Fruit fly (Drosophila melanogaster) whole organism, embryonic: Measurements from ENCODE around the gene HSPBAP1.

Experiments used
- Atf-2 ChIP-seq: fragments of 200-800 bp; sonication (Bioruptor generic); optimal IDR thresholded peaks from 2 replicates; lab custom pipeline; 2016; ENCODE audit warnings: missing biosample characterization, missing genetic modification characterization
- BEAF-32 ChIP-seq: fragments of 200-800 bp; sonication (Bioruptor generic); optimal IDR thresholded peaks from 3 replicates; lab custom pipeline; 2017; ENCODE audit warnings: missing biosample characterization, missing genetic modification characterization, mild to moderate bottlenecking, moderate library complexity, missing genetic modification reagents
- BtbVII ChIP-seq: fragments of 200-800 bp; sonication (Bioruptor generic); optimal IDR thresholded peaks from 3 replicates; lab custom pipeline; 2017; ENCODE audit warnings: missing biosample characterization, mild to moderate bottlenecking, missing genetic modification characterization
- CG10565 ChIP-seq: fragments of 200-800 bp; sonication (Bioruptor generic); optimal IDR thresholded peaks from 3 replicates; lab custom pipeline; 2016; ENCODE audit warnings: missing biosample characterization, mild to moderate bottlenecking, missing genetic modification characterization
- CG10979 ChIP-seq: fragments of 200-800 bp; sonication (Bioruptor generic); optimal IDR thresholded peaks from 2 replicates; lab custom pipeline; 2018; ENCODE audit warnings: missing biosample characterization, mild to moderate bottlenecking, missing genetic modification characterization, moderate library complexity
- CG11247 ChIP-seq: fragments of 200-800 bp; sonication (Bioruptor generic); IDR thresholded peaks from 2 replicates; pipeline ENCODE4 v1.3.6; 2022; ENCODE audit warnings: missing biosample characterization, missing genetic modification characterization
- CG13123 ChIP-seq: fragments of 200-800 bp; sonication (Bioruptor generic); optimal IDR thresholded peaks from 2 replicates; lab custom pipeline; 2016; ENCODE audit warnings: missing biosample characterization, missing genetic modification characterization
- CG14667 ChIP-seq: fragments of 200-800 bp; sonication (Bioruptor generic); IDR thresholded peaks from 2 replicates; pipeline ENCODE4 v1.3.6; 2022; ENCODE audit warnings: missing biosample characterization, missing genetic modification characterization
- CG17359 ChIP-seq: fragments of 200-800 bp; sonication (Bioruptor generic); optimal IDR thresholded peaks from 3 replicates; lab custom pipeline; 2018; ENCODE audit warnings: missing biosample characterization, mild to moderate bottlenecking, missing genetic modification characterization, moderate library complexity
- CG18262 ChIP-seq: fragments of 200-800 bp; optimal IDR thresholded peaks from 3 replicates; lab custom pipeline; 2019; ENCODE audit warnings: missing biosample characterization, mild to moderate bottlenecking, missing genetic modification characterization, moderate library complexity
- CG18619 ChIP-seq: fragments of 200-800 bp; sonication (Bioruptor generic); optimal IDR thresholded peaks from 3 replicates; lab custom pipeline; 2017; ENCODE audit warnings: missing biosample characterization, mild to moderate bottlenecking, missing genetic modification characterization
- CG2116 ChIP-seq: fragments of 200-800 bp; sonication (Bioruptor generic); optimal IDR thresholded peaks from 3 replicates; lab custom pipeline; 2018; ENCODE audit warnings: missing biosample characterization, mild to moderate bottlenecking, missing genetic modification characterization
- CG4617 ChIP-seq: fragments of 200-800 bp; sonication (Bioruptor generic); optimal IDR thresholded peaks from 3 replicates; lab custom pipeline; 2016; ENCODE audit warnings: missing biosample characterization, missing genetic modification characterization, borderline replicate concordance
- CG6654 ChIP-seq: fragments of 200-800 bp; sonication (Bioruptor generic); optimal IDR thresholded peaks from 2 replicates; lab custom pipeline; 2017; ENCODE audit warnings: missing biosample characterization, mild to moderate bottlenecking, missing genetic modification characterization
- CG8281 ChIP-seq: fragments of 200-800 bp; sonication (Bioruptor generic); optimal IDR thresholded peaks from 2 replicates; lab custom pipeline; 2018; ENCODE audit warnings: missing biosample characterization, mild to moderate bottlenecking, missing genetic modification characterization, moderate library complexity
- CG8944 ChIP-seq: fragments of 200-800 bp; sonication (Bioruptor generic); optimal IDR thresholded peaks from 3 replicates; lab custom pipeline; 2016; ENCODE audit warnings: missing biosample characterization, missing genetic modification characterization
- CG9876 ChIP-seq: fragments of 200-800 bp; sonication (Bioruptor generic); optimal IDR thresholded peaks from 2 replicates; lab custom pipeline; 2016; ENCODE audit warnings: missing biosample characterization, missing genetic modification characterization
- Dad ChIP-seq: fragments of 200-800 bp; sonication (Bioruptor generic); optimal IDR thresholded peaks from 3 replicates; lab custom pipeline; 2016; ENCODE audit warnings: missing biosample characterization, missing genetic modification characterization
- Deaf1 ChIP-seq: fragments of 200-800 bp; optimal IDR thresholded peaks from 3 replicates; lab custom pipeline; 2019; ENCODE audit warnings: missing biosample characterization, mild to moderate bottlenecking, missing genetic modification characterization, moderate library complexity
- Dfd ChIP-seq, 2 experiments: fragments of >200 bp; optimal IDR thresholded peaks; 2 replicates each; lab custom pipeline; 2017; ENCODE audit warnings: missing biosample characterization in 2 of 2, missing genetic modification characterization in 2 of 2
- Hr51 ChIP-seq, 2 experiments: fragments of 200-800 bp; sonication (Bioruptor generic); optimal IDR thresholded peaks; 2 replicates in 1 of 2; 3 replicates in 1 of 2; lab custom pipeline; 2016 to 2018; ENCODE audit warnings: missing biosample characterization in 2 of 2, missing genetic modification characterization in 2 of 2, mild to moderate bottlenecking in 1 of 2, moderate library complexity in 1 of 2
- Hr78 ChIP-seq, 2 experiments: fragments of 200-800 bp in 1 of 2; fragments of >200 bp in 1 of 2; sonication (Bioruptor generic) in 1 of 2; optimal IDR thresholded peaks; 2 replicates each; lab custom pipeline; 2017 to 2019; ENCODE audit warnings: missing biosample characterization in 2 of 2, missing genetic modification characterization in 2 of 2, mild to moderate bottlenecking in 1 of 2, moderate library complexity in 1 of 2
- Jarid2 ChIP-seq: fragments of 200-800 bp; sonication (Bioruptor generic); optimal IDR thresholded peaks from 3 replicates; lab custom pipeline; 2017; ENCODE audit warnings: mild to moderate bottlenecking, missing biosample characterization, missing genetic modification reagents, missing genetic modification characterization
- Optix ChIP-seq: fragments of 200-800 bp; sonication (Bioruptor generic); IDR thresholded peaks from 3 replicates; pipeline ENCODE4 v1.3.6; 2022; ENCODE audit warnings: missing biosample characterization, missing genetic modification characterization
- Scr ChIP-seq: fragments of 200-800 bp; sonication (Bioruptor generic); IDR thresholded peaks from 2 replicates; pipeline ENCODE4 v1.3.6; 2022; ENCODE audit warnings: missing biosample characterization, missing genetic modification characterization; ENCODE audit not compliant: partially characterized antibody
- ac ChIP-seq: fragments of 200-800 bp; sonication (Bioruptor generic); optimal IDR thresholded peaks from 3 replicates; lab custom pipeline; 2017; ENCODE audit warnings: missing biosample characterization, mild to moderate bottlenecking, missing genetic modification characterization
- ara ChIP-seq: fragments of 200-800 bp; sonication (Bioruptor generic); IDR thresholded peaks from 2 replicates; pipeline ENCODE4 v1.3.6; 2022; ENCODE audit warnings: missing biosample characterization, missing genetic modification characterization
- bbx ChIP-seq: fragments of 200-800 bp; sonication (Bioruptor generic); IDR thresholded peaks from 2 replicates; pipeline ENCODE4 v1.3.6; 2022; ENCODE audit warnings: missing biosample characterization, missing genetic modification characterization; ENCODE audit not compliant: partially characterized antibody
- cad ChIP-seq: fragments of >200 bp; optimal IDR thresholded peaks from 2 replicates; lab custom pipeline; 2017; ENCODE audit warnings: missing biosample characterization, missing genetic modification characterization
- fd64A ChIP-seq: fragments of 200-800 bp; sonication (Bioruptor generic); optimal IDR thresholded peaks from 3 replicates; lab custom pipeline; 2018; ENCODE audit warnings: missing biosample characterization, mild to moderate bottlenecking, missing genetic modification characterization
- gcm ChIP-seq: fragments of 200-800 bp; sonication (Bioruptor generic); optimal IDR thresholded peaks from 2 replicates; lab custom pipeline; 2019; ENCODE audit warnings: missing biosample characterization, mild to moderate bottlenecking, missing genetic modification characterization, moderate library complexity
- hkb ChIP-seq, 2 experiments: fragments of 200-800 bp in 1 of 2; fragments of >200 bp in 1 of 2; sonication (Bioruptor generic) in 1 of 2; IDR thresholded peaks in 1 of 2; optimal IDR thresholded peaks in 1 of 2; 2 replicates each; pipeline versions ENCODE4 v1.3.6 to Lab custom; 2017 to 2022; ENCODE audit warnings: missing biosample characterization in 1 of 2, missing genetic modification characterization in 1 of 2
- hth ChIP-seq: fragments of >200 bp; optimal IDR thresholded peaks from 2 replicates; lab custom pipeline; 2017; ENCODE audit warnings: inconsistent platforms
- jumu ChIP-seq: fragments of 200-800 bp; sonication (Bioruptor generic); optimal IDR thresholded peaks from 3 replicates; lab custom pipeline; 2016; ENCODE audit warnings: missing biosample characterization, missing genetic modification characterization
- ken ChIP-seq: fragments of 200-800 bp; sonication (Bioruptor generic); IDR thresholded peaks from 3 replicates; pipeline ENCODE4 v1.3.6; 2022; ENCODE audit warnings: missing biosample characterization, missing genetic modification characterization
- kni ChIP-seq: fragments of 200-800 bp; sonication (Bioruptor generic); optimal IDR thresholded peaks from 3 replicates; lab custom pipeline; 2017; ENCODE audit warnings: mild to moderate bottlenecking, missing biosample characterization, missing genetic modification reagents, missing genetic modification characterization
- mirr ChIP-seq: fragments of 200-800 bp; sonication (Bioruptor generic); optimal IDR thresholded peaks from 3 replicates; lab custom pipeline; 2018; ENCODE audit warnings: missing biosample characterization, mild to moderate bottlenecking, missing genetic modification characterization
- odd ChIP-seq: fragments of 200-800 bp; sonication (Bioruptor generic); optimal IDR thresholded peaks from 2 replicates; lab custom pipeline; 2017; ENCODE audit warnings: missing biosample characterization, mild to moderate bottlenecking, missing genetic modification characterization
- p53 ChIP-seq: fragments of 200-800 bp; sonication (Bioruptor generic); optimal IDR thresholded peaks from 2 replicates; lab custom pipeline; 2016; ENCODE audit warnings: missing biosample characterization, missing genetic modification characterization
- peb ChIP-seq: fragments of 200-800 bp; sonication (Bioruptor generic); IDR thresholded peaks from 2 replicates; pipeline ENCODE4 v1.3.6; 2022; ENCODE audit warnings: missing biosample characterization, missing genetic modification characterization
- sim ChIP-seq: fragments of 200-800 bp; sonication (Bioruptor generic); IDR thresholded peaks from 2 replicates; pipeline ENCODE4 v1.3.6; 2022; ENCODE audit warnings: missing biosample characterization, missing genetic modification characterization
- slbo ChIP-seq: fragments of 200-800 bp; sonication (Bioruptor generic); IDR thresholded peaks from 2 replicates; pipeline ENCODE4 v1.3.6; 2022; ENCODE audit warnings: missing biosample characterization, missing genetic modification characterization
- so ChIP-seq: fragments of 200-800 bp; sonication (Bioruptor generic); IDR thresholded peaks from 3 replicates; pipeline ENCODE4 v1.3.6; 2022; ENCODE audit warnings: missing biosample characterization, missing genetic modification characterization
- sqz ChIP-seq: fragments of 200-800 bp; sonication (Bioruptor generic); optimal IDR thresholded peaks from 3 replicates; lab custom pipeline; 2018; ENCODE audit warnings: missing biosample characterization, mild to moderate bottlenecking, missing genetic modification characterization
- stc ChIP-seq: fragments of 200-800 bp; sonication (Bioruptor generic); IDR thresholded peaks from 2 replicates; pipeline ENCODE4 v1.3.6; 2022; ENCODE audit warnings: missing biosample characterization, missing genetic modification characterization
- tio ChIP-seq: fragments of 200-800 bp; sonication (Bioruptor generic); optimal IDR thresholded peaks from 2 replicates; lab custom pipeline; 2017; ENCODE audit warnings: missing biosample characterization, missing genetic modification characterization, inconsistent platforms
- ttk ChIP-seq: fragments of 200-800 bp; sonication (Bioruptor generic); IDR thresholded peaks from 2 replicates; pipeline ENCODE4 v2.1.2; 2022; ENCODE audit warnings: missing biosample characterization, missing genetic modification characterization
- vfl ChIP-seq: fragments of 200-800 bp; sonication (Bioruptor generic); optimal IDR thresholded peaks from 2 replicates; lab custom pipeline; 2016; ENCODE audit warnings: missing biosample characterization, missing genetic modification characterization
- zf30C ChIP-seq: fragments of 200-800 bp; sonication (Bioruptor generic); optimal IDR thresholded peaks from 3 replicates; lab custom pipeline; 2018; ENCODE audit warnings: missing biosample characterization, mild to moderate bottlenecking, missing genetic modification characterization

HSPBAP1 gene

DNA sequence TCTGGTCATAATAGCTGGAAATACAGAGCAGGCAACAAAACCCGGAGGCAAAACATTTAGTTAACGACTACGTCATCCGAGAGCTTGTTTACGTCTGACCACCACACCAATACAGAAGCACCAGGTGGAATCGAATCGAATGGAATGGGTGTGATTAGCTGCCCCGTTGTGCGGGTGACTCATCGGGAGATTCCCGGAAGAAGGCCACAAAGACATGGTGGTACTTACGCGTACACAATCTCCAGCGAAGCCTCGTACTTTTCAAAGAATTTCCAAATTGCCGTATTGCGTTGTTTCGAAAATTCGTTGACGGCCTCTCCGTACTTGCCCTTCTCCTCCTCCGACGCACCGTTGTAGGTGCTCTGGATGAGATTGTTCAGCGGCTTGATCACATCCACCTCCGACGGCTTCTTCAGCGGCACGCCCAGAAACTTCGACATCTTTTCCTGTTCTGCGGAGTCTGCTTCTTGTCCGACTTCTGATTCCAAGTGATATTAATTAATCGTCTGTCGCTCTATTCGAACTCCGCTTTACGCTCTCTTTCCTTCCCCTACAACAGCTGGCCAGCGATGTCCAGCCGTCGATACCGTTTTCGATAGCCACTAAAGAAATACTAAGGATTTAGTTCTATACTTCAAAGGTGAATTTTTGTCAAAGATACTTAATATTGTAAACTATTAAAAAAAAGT, 4.6 kb downstream of the HSPBAP1 start, which contains the start of gene ALiX (continued):
- TF ChIP-seq ken (GFP tag; lab: Robert Waterston, UW): no peak
- TF ChIP-seq CG14667 (GFP tag; lab: Robert Waterston, UW): no peak
- TF ChIP-seq CG9876: no peak
- TF ChIP-seq kni (GFP tag; lab: Kevin White, UChicago): no peak
- TF ChIP-seq CG6654 (GFP tag; lab: Kevin White, UChicago): no peak
- no peak for TF ChIP-seq zf30C (GFP tag; lab: Kevin White, UChicago)
- no peak for TF ChIP-seq p53 (GFP tag; lab: Kevin White, UChicago)
- TF ChIP-seq slbo (GFP tag; lab: Robert Waterston, UW): no peak
- no peak for TF ChIP-seq hth (lab: Kevin White, UChicago)
- TF ChIP-seq fd64A (GFP tag; lab: Kevin White, UChicago): no peak
- TF ChIP-seq hkb (optimal IDR thresholded peaks at IDR 0.05; lab: Kevin White, UChicago): no peak
- TF ChIP-seq hkb (GFP tag; IDR thresholded peaks at IDR 0.05; lab: Robert Waterston, UW): no peak
- no peak for TF ChIP-seq CG10979 (tag; lab: Kevin White, UChicago)
- TF ChIP-seq stc (GFP tag; lab: Robert Waterston, UW): 0 out of 2 replicates have a peak, but pooled peaks have one; percentile 20

DNA sequence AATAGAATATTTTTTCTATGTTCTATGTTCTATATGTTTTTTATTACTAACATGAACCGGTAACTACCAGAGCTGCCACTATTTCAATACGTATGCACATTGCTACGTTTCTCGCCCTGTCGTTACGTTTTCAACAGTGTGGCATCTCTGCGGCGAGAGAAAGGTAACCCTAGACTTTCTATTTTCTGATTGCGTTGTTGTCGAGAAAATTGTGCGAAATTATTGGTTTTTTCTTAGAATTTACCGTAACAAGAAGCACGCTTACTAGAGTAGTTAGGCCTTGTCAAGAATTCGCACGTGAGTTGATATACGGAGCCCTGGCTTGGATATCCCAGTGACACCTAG, 5.2 kb downstream of the HSPBAP1 start, which contains the start of gene btz:
TSS of gene btz (plus strand) at position 133 of the 345 bp plus-strand sequence.
- TF ChIP-seq peb (GFP tag; lab: Robert Waterston, UW) (no peak), CG8281 (tag; lab: Kevin White, UChicago) (no peak), CG13123 (GFP tag; lab: Kevin White, UChicago) (no peak), so (GFP tag; lab: Robert Waterston, UW) (no peak), mirr (no peak), CG17359 (no peak), ara (GFP tag; lab: Robert Waterston, UW) (no peak), CG18619 (no peak), CG11247 (GFP tag; lab: Robert Waterston, UW) (no peak), Hr51 (GFP tag; optimal IDR thresholded peaks at IDR 0.05; lab: Kevin White, UChicago) (no peak), Hr78 (GFP tag; optimal IDR thresholded peaks at IDR 0.05; lab: Kevin White, UChicago) (no peak), tio (no peak), jumu (no peak), Dfd (GFP tag; optimal IDR thresholded peaks at IDR 0.05; lab: Kevin White, UChicago) (no peak), CG4617 (GFP tag; lab: Kevin White, UChicago) (peak; percentile 59), Scr (GFP tag; lab: Robert Waterston, UW) (0 out of 2 replicates have a peak, but pooled peaks have one; percentile 27), CG10565 (GFP tag; lab: Kevin White, UChicago) (no peak), bbx (GFP tag; lab: Robert Waterston, UW) (no peak), CG18262 (tag; lab: Kevin White, UChicago) (peak; percentile 45), Deaf1 (tag; lab: Kevin White, UChicago) (peak; percentile 34), sim (GFP tag; lab: Robert Waterston, UW) (no peak), ac (GFP tag; lab: Kevin White, UChicago) (no peak), cad (GFP tag; lab: Kevin White, UChicago) (no peak), Atf-2 (no peak), sqz (GFP tag; lab: Kevin White, UChicago) (no peak), BtbVII (GFP tag; lab: Kevin White, UChicago) (no peak), vfl (GFP tag; lab: Kevin White, UChicago) (no peak), gcm (GFP tag; lab: Kevin White, UChicago) (no peak), Dad (GFP tag; lab: Kevin White, UChicago) (no peak), Optix (no peak), odd (no peak), BEAF-32 (GFP tag; lab: Kevin White, UChicago) (peak; percentile 42), ttk (no peak), CG2116 (GFP tag; lab: Kevin White, UChicago) (peak; percentile 61), CG8944 (GFP tag; lab: Kevin White, UChicago) (no peak), Jarid2 (GFP tag; lab: Kevin White, UChicago) (no peak)
